Fruit fly (Drosophila melanogaster) whole organism, embryonic: ENCODE data around the gene Cyp318a1.

Experiments used
- Abd-B ChIP-seq: fragments of 200-800 bp; sonication (Bioruptor generic); optimal IDR thresholded peaks from 2 replicates; lab custom pipeline; 2018; ENCODE audit warnings: missing biosample characterization, mild to moderate bottlenecking, missing genetic modification characterization, moderate library complexity
- Ada2b ChIP-seq: fragments of 200-800 bp; sonication (Bioruptor generic); IDR thresholded peaks from 2 replicates; pipeline ENCODE4 v1.3.6; 2022; ENCODE audit warnings: missing biosample characterization, missing genetic modification characterization
- CG1024 ChIP-seq: fragments of 200-800 bp; sonication (Bioruptor generic); IDR thresholded peaks from 2 replicates; pipeline ENCODE4 v1.3.6; 2022; ENCODE audit warnings: missing biosample characterization, missing genetic modification characterization
- CG11696 ChIP-seq: fragments of 200-800 bp; sonication (Bioruptor generic); IDR thresholded peaks from 2 replicates; pipeline ENCODE4 v1.3.6; 2022; ENCODE audit warnings: missing biosample characterization, missing genetic modification characterization
- CG13296 ChIP-seq: fragments of 200-800 bp; sonication (Bioruptor generic); optimal IDR thresholded peaks from 3 replicates; lab custom pipeline; 2018; ENCODE audit warnings: missing biosample characterization, mild to moderate bottlenecking, missing genetic modification characterization
- CG14667 ChIP-seq: fragments of 200-800 bp; sonication (Bioruptor generic); IDR thresholded peaks from 2 replicates; pipeline ENCODE4 v1.3.6; 2022; ENCODE audit warnings: missing biosample characterization, missing genetic modification characterization
- CG14965 ChIP-seq: fragments of 200-800 bp; sonication (Bioruptor generic); optimal IDR thresholded peaks from 2 replicates; lab custom pipeline; 2016; ENCODE audit warnings: missing biosample characterization, missing genetic modification characterization, borderline replicate concordance
- CG15514 ChIP-seq: fragments of 200-800 bp; sonication (Bioruptor generic); optimal IDR thresholded peaks from 3 replicates; lab custom pipeline; 2017; ENCODE audit warnings: missing biosample characterization, missing genetic modification characterization, mild to moderate bottlenecking, moderate library complexity, missing genetic modification reagents
- CG1603 ChIP-seq: fragments of 200-800 bp; sonication (Bioruptor generic); optimal IDR thresholded peaks from 2 replicates; lab custom pipeline; 2019; ENCODE audit warnings: missing biosample characterization, mild to moderate bottlenecking, missing genetic modification characterization, moderate library complexity
- CG18262 ChIP-seq: fragments of 200-800 bp; optimal IDR thresholded peaks from 3 replicates; lab custom pipeline; 2019; ENCODE audit warnings: missing biosample characterization, mild to moderate bottlenecking, missing genetic modification characterization, moderate library complexity
- CG2202 ChIP-seq: fragments of 200-800 bp; sonication (Bioruptor generic); optimal IDR thresholded peaks from 2 replicates; lab custom pipeline; 2018; ENCODE audit warnings: missing biosample characterization, mild to moderate bottlenecking, missing genetic modification characterization
- CG31441 ChIP-seq: fragments of 200-800 bp; sonication (Bioruptor generic); IDR thresholded peaks from 2 replicates; pipeline ENCODE4 v1.3.6; 2022; ENCODE audit warnings: missing biosample characterization, missing genetic modification characterization
- CG3995 ChIP-seq: fragments of 200-800 bp; sonication (Bioruptor generic); optimal IDR thresholded peaks from 3 replicates; lab custom pipeline; 2016; ENCODE audit warnings: missing biosample characterization, missing genetic modification characterization
- CG42726 ChIP-seq: fragments of 200-800 bp; sonication (Bioruptor generic); IDR thresholded peaks from 2 replicates; pipeline ENCODE4 v1.3.6; 2022; ENCODE audit warnings: missing biosample characterization, missing genetic modification characterization; ENCODE audit not compliant: partially characterized antibody
- CG4617 ChIP-seq: fragments of 200-800 bp; sonication (Bioruptor generic); optimal IDR thresholded peaks from 3 replicates; lab custom pipeline; 2016; ENCODE audit warnings: missing biosample characterization, missing genetic modification characterization, borderline replicate concordance
- CG8089 ChIP-seq: fragments of 200-800 bp; sonication (Bioruptor generic); optimal IDR thresholded peaks from 3 replicates; lab custom pipeline; 2016; ENCODE audit warnings: missing biosample characterization, missing genetic modification characterization
- CG8290 ChIP-seq, 3 experiments: fragments of 200-800 bp; sonication (Bioruptor generic); optimal IDR thresholded peaks; 2 replicates each; lab custom pipeline; 2016 to 2019; ENCODE audit warnings: missing biosample characterization in 3 of 3, missing genetic modification characterization in 3 of 3, mild to moderate bottlenecking in 2 of 3, moderate library complexity in 1 of 3
- CG8924 ChIP-seq: fragments of 200-800 bp; optimal IDR thresholded peaks from 3 replicates; lab custom pipeline; 2019; ENCODE audit warnings: missing biosample characterization, mild to moderate bottlenecking, missing genetic modification characterization, moderate library complexity
- CG9797 ChIP-seq: fragments of 200-800 bp; sonication (Bioruptor generic); optimal IDR thresholded peaks from 3 replicates; lab custom pipeline; 2018; ENCODE audit warnings: missing biosample characterization, mild to moderate bottlenecking, missing genetic modification characterization
- Deaf1 ChIP-seq: fragments of 200-800 bp; optimal IDR thresholded peaks from 3 replicates; lab custom pipeline; 2019; ENCODE audit warnings: missing biosample characterization, mild to moderate bottlenecking, missing genetic modification characterization, moderate library complexity
- Dll ChIP-seq: fragments of 200-800 bp; sonication (Bioruptor generic); IDR thresholded peaks from 4 replicates; pipeline ENCODE4 v1.3.6; 2022; ENCODE audit warnings: missing biosample characterization, missing genetic modification characterization; ENCODE audit not compliant: partially characterized antibody
- Dref ChIP-seq: fragments of 200-800 bp; sonication (Bioruptor generic); IDR thresholded peaks from 2 replicates; pipeline ENCODE4 v1.3.6; 2022; ENCODE audit warnings: missing biosample characterization, missing genetic modification characterization
- Drgx ChIP-seq: fragments of 200-800 bp; sonication (Bioruptor generic); IDR thresholded peaks from 2 replicates; pipeline ENCODE4 v1.3.6; 2022; ENCODE audit warnings: missing biosample characterization, missing genetic modification characterization
- E2f1 ChIP-seq: fragments of 200-800 bp; sonication (Bioruptor generic); IDR thresholded peaks from 2 replicates; pipeline ENCODE4 v1.3.6; 2022; ENCODE audit warnings: missing biosample characterization, missing genetic modification characterization
- HmgD ChIP-seq: fragments of 200-800 bp; sonication (Bioruptor generic); optimal IDR thresholded peaks from 3 replicates; lab custom pipeline; 2016; ENCODE audit warnings: missing biosample characterization, missing genetic modification characterization
- Hmr ChIP-seq: fragments of 200-800 bp; sonication (Bioruptor generic); optimal IDR thresholded peaks from 3 replicates; lab custom pipeline; 2017; ENCODE audit warnings: mild to moderate bottlenecking, missing biosample characterization, missing genetic modification reagents, missing genetic modification characterization
- Kr ChIP-seq: fragments of 200-800 bp; sonication (Bioruptor generic); optimal IDR thresholded peaks from 2 replicates; lab custom pipeline; 2017; ENCODE audit warnings: missing biosample characterization, mild to moderate bottlenecking, missing genetic modification characterization
- Lpt ChIP-seq: fragments of >200 bp; optimal IDR thresholded peaks from 2 replicates; lab custom pipeline; 2018; ENCODE audit warnings: missing biosample characterization, missing genetic modification characterization
- MTF-1 ChIP-seq: fragments of 200-800 bp; sonication (Bioruptor generic); optimal IDR thresholded peaks from 2 replicates; lab custom pipeline; 2018; ENCODE audit warnings: missing biosample characterization, mild to moderate bottlenecking, missing genetic modification characterization, borderline replicate concordance
- Mad ChIP-seq: fragments of 200-800 bp; sonication (Bioruptor generic); optimal IDR thresholded peaks from 2 replicates; lab custom pipeline; 2016; ENCODE audit warnings: missing biosample characterization, missing genetic modification characterization
- Max ChIP-seq: fragments of 200-800 bp; sonication (Bioruptor generic); optimal IDR thresholded peaks from 2 replicates; lab custom pipeline; 2016; ENCODE audit warnings: missing biosample characterization, mild to moderate bottlenecking, missing genetic modification characterization
- NK7.1 ChIP-seq: fragments of 200-800 bp; sonication (Bioruptor generic); optimal IDR thresholded peaks from 3 replicates; lab custom pipeline; 2016; ENCODE audit warnings: missing biosample characterization, missing genetic modification characterization
- Opbp ChIP-seq: fragments of 200-800 bp; sonication (Bioruptor generic); IDR thresholded peaks from 3 replicates; pipeline ENCODE4 v1.3.6; 2022; ENCODE audit warnings: missing biosample characterization, missing genetic modification characterization; ENCODE audit not compliant: partially characterized antibody
- Sox102F ChIP-seq: fragments of 200-800 bp; sonication (Bioruptor generic); optimal IDR thresholded peaks from 2 replicates; lab custom pipeline; 2018; ENCODE audit warnings: missing biosample characterization, mild to moderate bottlenecking, missing genetic modification characterization, moderate library complexity
- Xrp1 ChIP-seq: fragments of 200-800 bp; sonication (Bioruptor generic); IDR thresholded peaks from 2 replicates; pipeline ENCODE4 v1.3.6; 2022; ENCODE audit warnings: missing biosample characterization, missing genetic modification characterization
- ap ChIP-seq: fragments of 200-800 bp; sonication (Bioruptor generic); IDR thresholded peaks from 2 replicates; pipeline ENCODE4 v1.3.6; 2022; ENCODE audit warnings: missing biosample characterization, missing genetic modification characterization
- cwo ChIP-seq: fragments of 200-800 bp; sonication (Bioruptor generic); optimal IDR thresholded peaks from 3 replicates; lab custom pipeline; 2017; ENCODE audit warnings: missing biosample characterization, missing genetic modification characterization, mild to moderate bottlenecking, moderate library complexity, missing genetic modification reagents
- dpn ChIP-seq, 2 experiments: fragments of 200-800 bp; sonication (Bioruptor generic); optimal IDR thresholded peaks; 3 replicates each; lab custom pipeline; 2016; ENCODE audit warnings: missing biosample characterization in 2 of 2, missing genetic modification characterization in 2 of 2
- fd3F ChIP-seq: fragments of 200-800 bp; sonication (Bioruptor generic); optimal IDR thresholded peaks from 2 replicates; lab custom pipeline; 2018; ENCODE audit warnings: missing biosample characterization, mild to moderate bottlenecking, missing genetic modification characterization, moderate library complexity
- gsb-n ChIP-seq: fragments of 200-800 bp; sonication (Bioruptor generic); optimal IDR thresholded peaks from 3 replicates; lab custom pipeline; 2018; ENCODE audit warnings: missing biosample characterization, mild to moderate bottlenecking, missing genetic modification characterization
- ind ChIP-seq: fragments of 200-800 bp; sonication (Bioruptor generic); optimal IDR thresholded peaks from 3 replicates; lab custom pipeline; 2016; ENCODE audit warnings: missing biosample characterization, missing genetic modification characterization
- jing ChIP-seq: fragments of 200-800 bp; sonication (Bioruptor generic); optimal IDR thresholded peaks from 2 replicates; lab custom pipeline; 2018; ENCODE audit warnings: missing biosample characterization, mild to moderate bottlenecking, missing genetic modification characterization
- pho ChIP-seq: fragments of 200-800 bp; sonication (Bioruptor generic); optimal IDR thresholded peaks from 2 replicates; lab custom pipeline; 2016; ENCODE audit warnings: missing biosample characterization, missing genetic modification characterization
- prd ChIP-seq, 3 experiments: fragments of >200 bp in 2 of 3; fragments of 200-800 bp in 1 of 3; sonication (Bioruptor generic) in 1 of 3; optimal IDR thresholded peaks in 2 of 3; IDR thresholded peaks in 1 of 3; 2 replicates in 2 of 3; 3 replicates in 1 of 3; pipeline versions ENCODE4 v1.3.6 to Lab custom; 2017 to 2022; ENCODE audit warnings: missing biosample characterization in 1 of 3, missing genetic modification characterization in 1 of 3
- ranshi ChIP-seq: fragments of 200-800 bp; sonication (Bioruptor generic); IDR thresholded peaks from 2 replicates; pipeline ENCODE4 v1.3.6; 2022; ENCODE audit warnings: missing biosample characterization, missing genetic modification characterization
- sens-2 ChIP-seq: fragments of 200-800 bp; sonication (Bioruptor generic); IDR thresholded peaks from 2 replicates; pipeline ENCODE4 v1.3.6; 2022; ENCODE audit warnings: missing biosample characterization, missing genetic modification characterization
- slbo ChIP-seq: fragments of 200-800 bp; sonication (Bioruptor generic); IDR thresholded peaks from 2 replicates; pipeline ENCODE4 v1.3.6; 2022; ENCODE audit warnings: missing biosample characterization, missing genetic modification characterization
- unpg ChIP-seq: fragments of 200-800 bp; sonication (Bioruptor generic); optimal IDR thresholded peaks from 3 replicates; lab custom pipeline; 2018; ENCODE audit warnings: missing biosample characterization, mild to moderate bottlenecking, missing genetic modification characterization, moderate library complexity
- usp ChIP-seq: fragments of >200 bp; optimal IDR thresholded peaks from 2 replicates; lab custom pipeline; 2017; ENCODE audit warnings: missing biosample characterization, missing genetic modification characterization
- zfh2 ChIP-seq: fragments of 200-800 bp; sonication (Bioruptor generic); optimal IDR thresholded peaks from 2 replicates; lab custom pipeline; 2016; ENCODE audit warnings: missing biosample characterization, missing genetic modification characterization

Gene Cyp318a1

DNA sequence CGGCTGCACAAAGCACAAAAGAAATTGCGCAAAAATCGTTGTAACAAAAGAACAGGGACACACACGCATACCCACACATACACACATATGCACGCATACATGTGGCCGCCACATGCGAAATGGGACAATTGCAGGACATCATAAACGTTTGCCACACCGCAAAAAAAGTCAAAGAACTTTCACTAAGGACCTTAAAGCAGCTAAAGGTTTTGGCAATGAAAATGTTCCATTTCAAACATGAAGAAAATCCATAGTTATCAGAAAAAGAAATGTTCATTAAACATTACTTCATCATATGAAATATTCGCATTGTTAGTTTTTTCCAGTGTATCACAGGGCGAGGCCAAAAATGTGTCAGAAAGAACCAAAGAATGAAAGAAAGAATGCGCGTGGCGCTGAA lies 49.8 kb downstream of the Cyp318a1 start (continued):
- TF ChIP-seq MTF-1: no peak
- TF ChIP-seq gsb-n (tag; lab: Kevin White, UChicago): no peak
- TF ChIP-seq cwo: no peak
- TF ChIP-seq ap (GFP tag; lab: Robert Waterston, UW): no peak
- peak; percentile 22 for TF ChIP-seq CG18262 (tag; lab: Kevin White, UChicago)
- no peak for TF ChIP-seq unpg (GFP tag; lab: Kevin White, UChicago)
- TF ChIP-seq jing (GFP tag; lab: Kevin White, UChicago): no peak
- no peak for TF ChIP-seq sens-2 (GFP tag; lab: Robert Waterston, UW)
- TF ChIP-seq CG42726 (GFP tag; lab: Robert Waterston, UW): no peak
- no peak for TF ChIP-seq Max (GFP tag; lab: Kevin White, UChicago)
- TF ChIP-seq Opbp (GFP tag; lab: Robert Waterston, UW): no peak
- no peak for TF ChIP-seq CG2202 (tag; lab: Kevin White, UChicago)
- TF ChIP-seq CG11696: no peak
- no peak for TF ChIP-seq prd (optimal IDR thresholded peaks at IDR 0.05; lab: Kevin White, UChicago)
- peak; percentile 48; the same call in 1 of the 3 replicates for TF ChIP-seq prd (GFP tag; IDR thresholded peaks at IDR 0.05; lab: Robert Waterston, UW)
- peak in 1 of 2 experiments; percentile 8 for TF ChIP-seq dpn (GFP tag; optimal IDR thresholded peaks at IDR 0.05; lab: Kevin White, UChicago)
- TF ChIP-seq CG8924: peak; percentile 7
- no peak for TF ChIP-seq CG8089
- TF ChIP-seq Dref (GFP tag; lab: Robert Waterston, UW): no peak
- 0 out of 2 replicates have a peak, but pooled peaks have one; percentile 16 for TF ChIP-seq slbo (GFP tag; lab: Robert Waterston, UW)
- no peak for TF ChIP-seq CG13296 (GFP tag; lab: Kevin White, UChicago)
- no peak for TF ChIP-seq Deaf1 (tag; lab: Kevin White, UChicago)
- no peak for TF ChIP-seq Abd-B (GFP tag; lab: Kevin White, UChicago)
- no peak for TF ChIP-seq E2f1 (GFP tag; lab: Robert Waterston, UW)
- TF ChIP-seq CG14667 (GFP tag; lab: Robert Waterston, UW): no peak
- peak; percentile 35; the same call in 1 of the 2 replicates for TF ChIP-seq CG31441 (GFP tag; lab: Robert Waterston, UW)
- TF ChIP-seq CG1603 (tag; lab: Kevin White, UChicago): peak; percentile 10
- TF ChIP-seq CG15514: no peak
- TF ChIP-seq Kr (GFP tag; lab: Kevin White, UChicago): no peak
- no peak for TF ChIP-seq usp
- TF ChIP-seq CG4617: no peak
- no peak for TF ChIP-seq Ada2b (GFP tag; lab: Robert Waterston, UW)
- peak; percentile 31; the same call in 1 of the 2 replicates for TF ChIP-seq Xrp1
- no peak for TF ChIP-seq Mad (GFP tag; lab: Kevin White, UChicago)
- TF ChIP-seq Dll (GFP tag; lab: Robert Waterston, UW): no peak
- no peak for TF ChIP-seq CG14965 (GFP tag; lab: Kevin White, UChicago)
- no peak for TF ChIP-seq zfh2 (GFP tag; lab: Kevin White, UChicago)
- TF ChIP-seq ind (GFP tag; lab: Kevin White, UChicago): peak; percentile 11
- TF ChIP-seq ranshi: 0 out of 2 replicates have a peak, but pooled peaks have one; percentile 7
- TF ChIP-seq CG8290 (GFP tag; optimal IDR thresholded peaks at IDR 0.05; lab: Kevin White, UChicago): no peak
- no peak for TF ChIP-seq CG8290 (tag; optimal IDR thresholded peaks at IDR 0.05; lab: Kevin White, UChicago)
- TF ChIP-seq CG1024 (GFP tag; lab: Robert Waterston, UW): no peak
- TF ChIP-seq NK7.1: no peak
- no peak for TF ChIP-seq Drgx (GFP tag; lab: Robert Waterston, UW)
- TF ChIP-seq CG9797: no peak
- no peak for TF ChIP-seq HmgD (GFP tag; lab: Kevin White, UChicago)
- no peak for TF ChIP-seq Sox102F (GFP tag; lab: Kevin White, UChicago)
- no peak for TF ChIP-seq Hmr
- no peak for TF ChIP-seq fd3F
- no peak for TF ChIP-seq Lpt
- no peak for TF ChIP-seq CG3995 (GFP tag; lab: Kevin White, UChicago)
- no peak for TF ChIP-seq pho (GFP tag; lab: Kevin White, UChicago)
